Worm (Caenorhabditis elegans) whole organism, early embryonic: Measurements from ENCODE around the gene fbxb-74.

Source experiments
- B0310.2 ChIP-seq: sonication (generic microtip); optimal IDR thresholded peaks from 2 replicates; lab custom pipeline; 2016; ENCODE audit warnings: mild to moderate bottlenecking, missing genetic modification characterization, missing compliant biosample characterization
- F13C5.2 ChIP-seq: sonication (generic microtip); optimal IDR thresholded peaks from 2 replicates; lab custom pipeline; 2017; ENCODE audit warnings: mild to moderate bottlenecking, missing genetic modification characterization, inconsistent platforms, missing compliant biosample characterization
- aly-1 ChIP-seq: sonication (generic microtip); optimal IDR thresholded peaks from 2 replicates; lab custom pipeline; 2016; ENCODE audit warnings: missing genetic modification characterization, missing compliant biosample characterization
- ama-1 ChIP-seq: fragments of 150-350 bp; optimal IDR thresholded peaks from 2 replicates; lab custom pipeline; 2014
- ceh-13 ChIP-seq: fragments of 200-800 bp; sonication (Bioruptor generic); optimal IDR thresholded peaks from 2 replicates; lab custom pipeline; 2018; ENCODE audit warnings: mild to moderate bottlenecking, missing genetic modification characterization, missing compliant biosample characterization
- ceh-36 ChIP-seq: sonication (generic microtip); optimal IDR thresholded peaks from 2 replicates; lab custom pipeline; 2016; ENCODE audit warnings: missing genetic modification characterization, inconsistent platforms, missing compliant biosample characterization
- ets-7 ChIP-seq: sonication (generic microtip); optimal IDR thresholded peaks from 2 replicates; lab custom pipeline; 2016; ENCODE audit warnings: missing genotype, missing genetic modification characterization, missing compliant biosample characterization
- flt-1 ChIP-seq: fragments of 200-800 bp; sonication (Bioruptor generic); IDR thresholded peaks from 2 replicates; pipeline ENCODE4 v1.3.6; 2022; ENCODE audit warnings: missing genetic modification characterization, missing compliant biosample characterization
- hmbx-1 ChIP-seq: sonication (generic microtip); optimal IDR thresholded peaks from 2 replicates; lab custom pipeline; 2016; ENCODE audit warnings: mild to moderate bottlenecking, missing genetic modification characterization, missing compliant biosample characterization
- hmg-4 ChIP-seq: fragments of 200-800 bp; sonication (Bioruptor generic); optimal IDR thresholded peaks from 2 replicates; lab custom pipeline; 2018; ENCODE audit warnings: mild to moderate bottlenecking, missing genetic modification characterization, missing compliant biosample characterization
- hnd-1 ChIP-seq: sonication (generic microtip); optimal IDR thresholded peaks from 2 replicates; lab custom pipeline; 2016; ENCODE audit warnings: missing genetic modification characterization, missing compliant biosample characterization
- pes-1 ChIP-seq: fragments of 200-800 bp; sonication (Bioruptor generic); IDR thresholded peaks from 2 replicates; pipeline ENCODE4 v1.3.6; 2022; ENCODE audit warnings: missing genetic modification reagents, missing genetic modification characterization, missing compliant biosample characterization
- scrt-1 ChIP-seq: fragments of 200-800 bp; sonication (Bioruptor generic); IDR thresholded peaks from 2 replicates; pipeline ENCODE4 v1.3.6; 2022; ENCODE audit warnings: missing genetic modification characterization, missing compliant biosample characterization
- sea-1 ChIP-seq: fragments of 200-800 bp; sonication (Bioruptor generic); conservative IDR thresholded peaks from 2 replicates; pipeline ENCODE4 v1.3.6; 2022; ENCODE audit warnings: missing genetic modification characterization, missing compliant biosample characterization
- tbx-11 ChIP-seq: fragments of 200-800 bp; sonication (Bioruptor generic); IDR thresholded peaks from 2 replicates; pipeline ENCODE4 v1.3.6; 2022; ENCODE audit warnings: missing genetic modification characterization, missing compliant biosample characterization
- tbx-37 ChIP-seq: fragments of 200-800 bp; sonication (Bioruptor generic); conservative IDR thresholded peaks from 2 replicates; pipeline ENCODE4 v1.3.6; 2022; ENCODE audit warnings: missing genetic modification reagents, missing genetic modification characterization, missing compliant biosample characterization
- tra-4 ChIP-seq: sonication (generic microtip); optimal IDR thresholded peaks from 2 replicates; lab custom pipeline; 2017; ENCODE audit warnings: missing genetic modification characterization, missing compliant biosample characterization

fbxb-74 gene

DNA sequence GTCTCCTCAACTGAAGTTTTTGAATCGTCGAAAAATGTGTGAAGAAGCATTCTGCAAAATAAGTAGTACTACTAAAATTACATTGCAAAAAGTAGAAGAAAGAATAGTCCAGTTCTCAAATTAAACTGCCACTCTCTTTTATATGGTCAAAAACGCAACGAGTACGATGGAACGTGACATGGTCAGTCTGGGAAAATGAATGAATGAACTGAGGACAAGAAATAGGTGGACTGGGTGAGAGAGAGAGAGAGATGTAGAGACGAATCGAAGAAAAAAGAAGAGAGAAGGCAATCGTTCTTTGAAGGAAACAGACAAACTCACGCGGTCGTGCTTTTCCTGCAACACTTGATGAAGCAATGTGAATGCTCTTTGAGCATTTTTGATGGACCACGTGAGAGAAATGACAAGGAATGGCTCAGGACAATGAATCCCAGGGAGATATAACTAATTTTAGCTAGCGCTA is 38.0 kb upstream of the fbxb-74 start, which contains the start of gene M01H9.3:
Gene M01H9.3 (minus strand): TSS at position 51 of the 463 bp plus-strand sequence.
- no peak for TF ChIP-seq flt-1
- no peak for TF ChIP-seq tbx-37 (GFP tag; lab: Robert Waterston, UW)
- TF ChIP-seq B0310.2 (tag; lab: Kevin White, UChicago) = no peak
- TF ChIP-seq sea-1 (GFP tag; lab: Robert Waterston, UW) = no peak
- TF ChIP-seq F13C5.2 (tag; lab: Kevin White, UChicago) = no peak
- TF ChIP-seq aly-1 (tag; lab: Kevin White, UChicago) = no peak
- TF ChIP-seq ets-7 (tag; lab: Kevin White, UChicago) = no peak
- no peak for TF ChIP-seq tra-4 (tag; lab: Kevin White, UChicago)
- no peak for TF ChIP-seq hmbx-1
- no peak for TF ChIP-seq scrt-1 (GFP tag; lab: Robert Waterston, UW)
- TF ChIP-seq tbx-11 (GFP tag; lab: Robert Waterston, UW) = no peak
- no peak for TF ChIP-seq ama-1 (lab: Kevin White, UChicago)

DNA sequence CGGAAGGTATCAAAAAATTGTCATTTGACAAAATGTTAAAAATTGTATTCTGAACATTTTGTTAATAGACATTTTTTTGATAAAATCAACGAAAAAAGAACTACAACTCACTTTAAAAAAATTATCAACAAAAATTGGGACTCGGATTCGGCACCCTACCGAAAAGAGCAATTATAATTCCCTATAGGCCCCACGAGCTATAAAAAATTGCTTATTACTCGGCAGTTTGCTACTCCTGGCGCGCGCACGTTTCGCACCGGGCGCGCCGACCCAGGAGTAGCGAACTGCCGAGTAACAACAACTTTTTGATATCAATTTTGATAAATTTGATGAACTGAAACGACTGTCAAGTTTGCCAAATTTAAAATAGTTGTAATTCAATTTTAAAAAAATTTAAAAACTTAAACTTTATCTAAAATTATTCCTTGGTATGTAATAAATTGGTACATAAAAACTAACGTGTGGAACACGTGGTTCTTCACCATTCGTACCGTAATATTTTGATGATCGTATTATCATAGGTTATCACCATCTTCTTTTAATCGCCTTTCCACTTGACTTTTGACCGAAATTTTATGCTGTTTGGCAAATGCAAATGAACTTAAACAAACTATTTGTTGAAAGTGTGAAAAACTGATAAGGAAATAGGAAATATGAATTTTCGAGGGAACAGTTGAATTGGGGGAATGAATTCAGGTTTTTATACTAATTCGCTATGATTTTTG is 36.4 kb upstream of the fbxb-74 start:
- TF ChIP-seq tbx-37 (GFP tag; lab: Robert Waterston, UW) (no peak), ceh-36 (no peak), aly-1 (tag; lab: Kevin White, UChicago) (no peak), ama-1 (lab: Kevin White, UChicago) (no peak), hnd-1 (tag; lab: Kevin White, UChicago) (no peak), tbx-11 (GFP tag; lab: Robert Waterston, UW) (no peak)

DNA sequence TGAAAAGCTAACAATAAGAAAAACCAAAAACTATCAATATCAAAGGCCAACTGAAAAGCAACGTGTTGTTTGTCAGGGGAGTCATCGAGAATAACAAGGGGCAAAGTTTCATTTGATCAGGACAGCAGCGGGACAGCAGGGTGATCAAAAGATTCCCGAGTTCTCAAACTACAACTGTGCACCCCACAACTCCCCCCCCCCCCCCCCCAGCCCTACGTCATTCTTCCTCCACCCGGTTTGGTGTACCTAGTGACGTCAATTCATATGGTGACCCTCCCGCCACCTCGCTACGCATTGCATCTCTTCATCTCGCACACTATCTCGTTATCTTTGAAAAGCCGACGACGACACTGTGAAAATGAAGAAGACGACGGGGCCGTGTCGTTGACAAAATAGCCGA is 34.7 kb upstream of the fbxb-74 start:
- TF ChIP-seq scrt-1 (GFP tag; lab: Robert Waterston, UW) (no peak), tra-4 (tag; lab: Kevin White, UChicago) (no peak), pes-1 (no peak), ama-1 (lab: Kevin White, UChicago) (no peak), tbx-11 (GFP tag; lab: Robert Waterston, UW) (no peak), hmbx-1 (no peak), ceh-36 (no peak), aly-1 (tag; lab: Kevin White, UChicago) (no peak)

ce11 chrIV:4472418-4473173 is 33.5 kb upstream of the fbxb-74 start:
- TF ChIP-seq B0310.2 (tag; lab: Kevin White, UChicago) (no peak), hnd-1 (tag; lab: Kevin White, UChicago) (no peak), tra-4 (tag; lab: Kevin White, UChicago) (no peak), ama-1 (lab: Kevin White, UChicago) (no peak), hmbx-1 (no peak), ets-7 (tag; lab: Kevin White, UChicago) (no peak), flt-1 (no peak), tbx-11 (GFP tag; lab: Robert Waterston, UW) (no peak)

ce11 chrIV:4470885-4471772 is 32.0 kb upstream of the fbxb-74 start:
- TF ChIP-seq sea-1 (GFP tag; lab: Robert Waterston, UW) = no peak
- TF ChIP-seq ceh-13 (GFP tag; lab: Kevin White, UChicago) = no peak
- no peak for TF ChIP-seq aly-1 (tag; lab: Kevin White, UChicago)
- TF ChIP-seq pes-1 = no peak
- no peak for TF ChIP-seq B0310.2 (tag; lab: Kevin White, UChicago)
- no peak for TF ChIP-seq tra-4 (tag; lab: Kevin White, UChicago)
- no peak for TF ChIP-seq scrt-1 (GFP tag; lab: Robert Waterston, UW)
- TF ChIP-seq tbx-11 (GFP tag; lab: Robert Waterston, UW) = no peak
- no peak for TF ChIP-seq ama-1 (lab: Kevin White, UChicago)
- TF ChIP-seq hmg-4 (GFP tag; lab: Kevin White, UChicago) = no peak
- TF ChIP-seq hmbx-1 = no peak
- no peak for TF ChIP-seq ceh-36
- no peak for TF ChIP-seq hnd-1 (tag; lab: Kevin White, UChicago)
- TF ChIP-seq tbx-37 (GFP tag; lab: Robert Waterston, UW) = no peak
- TF ChIP-seq ets-7 (tag; lab: Kevin White, UChicago) = no peak
- no peak for TF ChIP-seq flt-1

DNA sequence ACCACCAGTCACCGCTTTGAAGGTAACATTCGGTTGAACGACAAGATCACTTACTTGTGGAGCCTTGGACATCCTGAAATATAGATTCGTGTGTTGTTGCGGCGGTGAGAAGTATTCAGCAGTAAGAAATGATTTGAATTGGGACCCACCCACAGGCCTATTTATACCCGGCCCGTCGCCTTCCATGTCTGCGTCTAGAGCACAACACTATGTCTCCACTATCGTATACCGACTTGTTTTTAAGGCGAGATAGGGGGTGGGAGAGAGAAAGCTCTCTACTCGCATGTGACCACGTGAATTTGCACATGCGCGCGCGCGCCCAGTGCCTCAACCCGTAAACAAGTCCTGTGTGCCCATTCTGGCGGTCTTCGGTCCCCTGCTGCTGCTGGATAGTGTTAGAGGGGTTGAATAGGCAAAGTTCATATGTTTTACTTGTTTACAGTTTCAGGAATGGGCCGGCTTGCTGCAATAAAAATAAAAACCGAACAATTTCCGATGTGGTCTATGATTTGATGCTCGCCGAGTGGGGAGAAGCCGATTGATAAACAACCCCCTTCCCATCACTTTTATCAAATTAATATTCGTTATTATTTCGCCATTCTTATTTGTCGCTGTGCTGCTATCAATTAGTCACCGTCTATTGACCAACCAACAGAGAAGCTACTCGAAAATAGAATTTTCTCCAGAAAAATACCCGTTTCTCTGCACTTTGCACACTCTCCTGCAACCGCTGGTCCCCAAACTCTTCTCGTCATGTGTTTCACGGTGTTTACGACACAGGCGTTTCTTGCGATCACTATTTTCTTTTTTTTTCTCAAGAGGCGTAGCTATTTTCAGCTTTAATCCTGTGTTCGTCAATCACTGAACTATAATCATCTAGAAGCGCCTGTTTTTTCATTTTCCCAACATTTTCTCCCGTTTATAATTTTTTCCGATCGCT is 30.9 kb upstream of the fbxb-74 start:
- TF ChIP-seq ets-7 (tag; lab: Kevin White, UChicago) (no peak), scrt-1 (GFP tag; lab: Robert Waterston, UW) (no peak), pes-1 (no peak), flt-1 (no peak), hmg-4 (GFP tag; lab: Kevin White, UChicago) (no peak), hnd-1 (tag; lab: Kevin White, UChicago) (no peak), hmbx-1 (no peak), tbx-11 (GFP tag; lab: Robert Waterston, UW) (no peak), tbx-37 (GFP tag; lab: Robert Waterston, UW) (no peak), aly-1 (tag; lab: Kevin White, UChicago) (no peak), tra-4 (tag; lab: Kevin White, UChicago) (no peak), ceh-13 (GFP tag; lab: Kevin White, UChicago) (no peak), ama-1 (lab: Kevin White, UChicago) (no peak), B0310.2 (tag; lab: Kevin White, UChicago) (no peak)
